Worm (Caenorhabditis elegans): ENCODE data around the gene F13A2.10.

- TF ChIP-seq npax-4 (tag; optimal IDR thresholded peaks at IDR 0.05) (no peak), ceh-19 (GFP tag; optimal IDR thresholded peaks at IDR 0.05) (no peak), sox-2 (GFP tag; IDR thresholded peaks at IDR 0.05) (no peak), ceh-24 (tag; optimal IDR thresholded peaks at IDR 0.05) (no peak), unc-3 (GFP tag; conservative IDR thresholded peaks at IDR 0.05) (no peak), unc-3 (tag; optimal IDR thresholded peaks at IDR 0.05) (no peak), lin-11 (tag; optimal IDR thresholded peaks at IDR 0.05) (no peak)
Observed at ce11 chrV:4407519-4407918, 21.4 kb upstream of the F13A2.10 start, which contains the start of gene nhr-118.
